Fruit fly (Drosophila melanogaster) whole organism, embryonic: ENCODE results near the gene Art8.

Experiments
- CG10366 ChIP-seq: fragments of 200-800 bp; sonication (Bioruptor generic); IDR thresholded peaks from 2 replicates; pipeline ENCODE4 v1.3.6; 2022; ENCODE audit warnings: missing biosample characterization, missing genetic modification characterization
- CG11085 ChIP-seq: fragments of 200-800 bp; sonication (Bioruptor generic); IDR thresholded peaks from 2 replicates; pipeline ENCODE4 v1.3.6; 2022; ENCODE audit warnings: missing biosample characterization, missing genetic modification characterization
- CG11398 ChIP-seq: fragments of 200-800 bp; sonication (Bioruptor generic); optimal IDR thresholded peaks from 2 replicates; lab custom pipeline; 2016; ENCODE audit warnings: missing biosample characterization, missing genetic modification characterization
- CG14667 ChIP-seq: fragments of 200-800 bp; sonication (Bioruptor generic); IDR thresholded peaks from 2 replicates; pipeline ENCODE4 v1.3.6; 2022; ENCODE audit warnings: missing biosample characterization, missing genetic modification characterization
- CG17385 ChIP-seq: fragments of 200-800 bp; sonication (Bioruptor generic); optimal IDR thresholded peaks from 3 replicates; lab custom pipeline; 2018; ENCODE audit warnings: missing biosample characterization, mild to moderate bottlenecking, missing genetic modification characterization
- CG2202 ChIP-seq: fragments of 200-800 bp; sonication (Bioruptor generic); optimal IDR thresholded peaks from 2 replicates; lab custom pipeline; 2018; ENCODE audit warnings: missing biosample characterization, mild to moderate bottlenecking, missing genetic modification characterization
- CG3163 ChIP-seq: fragments of 200-800 bp; sonication (Bioruptor generic); optimal IDR thresholded peaks from 3 replicates; lab custom pipeline; 2016; ENCODE audit warnings: missing biosample characterization, missing genetic modification characterization
- CG3407 ChIP-seq: fragments of 200-800 bp; sonication (Bioruptor generic); optimal IDR thresholded peaks from 2 replicates; lab custom pipeline; 2018; ENCODE audit warnings: missing biosample characterization, mild to moderate bottlenecking, missing genetic modification characterization
- CG7987 ChIP-seq: fragments of 200-800 bp; sonication (Bioruptor generic); optimal IDR thresholded peaks from 2 replicates; lab custom pipeline; 2018; ENCODE audit warnings: missing biosample characterization, mild to moderate bottlenecking, missing genetic modification characterization, moderate library complexity
- CG8281 ChIP-seq: fragments of 200-800 bp; sonication (Bioruptor generic); optimal IDR thresholded peaks from 2 replicates; lab custom pipeline; 2018; ENCODE audit warnings: missing biosample characterization, mild to moderate bottlenecking, missing genetic modification characterization, moderate library complexity
- CG8290 ChIP-seq, 3 experiments: fragments of 200-800 bp; sonication (Bioruptor generic); optimal IDR thresholded peaks; 2 replicates each; lab custom pipeline; 2016 to 2019; ENCODE audit warnings: missing biosample characterization in 3 of 3, missing genetic modification characterization in 3 of 3, mild to moderate bottlenecking in 2 of 3, moderate library complexity in 1 of 3
- CG8478 ChIP-seq: fragments of >200 bp; optimal IDR thresholded peaks from 2 replicates; lab custom pipeline; 2018
- CG9215 ChIP-seq: fragments of 200-800 bp; sonication (Bioruptor generic); IDR thresholded peaks from 2 replicates; pipeline ENCODE4 v1.3.6; 2022; ENCODE audit warnings: missing biosample characterization, missing genetic modification characterization
- CG9609 ChIP-seq: fragments of 200-800 bp; sonication (Bioruptor generic); optimal IDR thresholded peaks from 3 replicates; lab custom pipeline; 2016; ENCODE audit warnings: missing biosample characterization, missing genetic modification characterization
- CG9876 ChIP-seq: fragments of 200-800 bp; sonication (Bioruptor generic); optimal IDR thresholded peaks from 2 replicates; lab custom pipeline; 2016; ENCODE audit warnings: missing biosample characterization, missing genetic modification characterization
- CHES-1-like ChIP-seq: fragments of 200-800 bp; sonication (Bioruptor generic); optimal IDR thresholded peaks from 2 replicates; lab custom pipeline; 2016; ENCODE audit warnings: missing biosample characterization, missing genetic modification characterization
- CkIIα-i1 ChIP-seq: fragments of 200-800 bp; sonication (Bioruptor generic); IDR thresholded peaks from 2 replicates; pipeline ENCODE4 v1.3.6; 2022; ENCODE audit warnings: missing biosample characterization, missing genetic modification characterization
- CrebB ChIP-seq: fragments of 200-800 bp; sonication (Bioruptor generic); optimal IDR thresholded peaks from 3 replicates; lab custom pipeline; 2018; ENCODE audit warnings: missing biosample characterization, mild to moderate bottlenecking, missing genetic modification characterization
- Dp ChIP-seq: fragments of 200-800 bp; sonication (Bioruptor generic); optimal IDR thresholded peaks from 2 replicates; lab custom pipeline; 2018; ENCODE audit warnings: missing biosample characterization, mild to moderate bottlenecking, missing genetic modification characterization, moderate library complexity
- ERR ChIP-seq: fragments of 200-800 bp; sonication (Bioruptor generic); optimal IDR thresholded peaks from 2 replicates; lab custom pipeline; 2016; ENCODE audit warnings: missing biosample characterization, missing genetic modification characterization
- Ets65A ChIP-seq: fragments of 200-800 bp; sonication (Bioruptor generic); peaks from one replicate; lab custom pipeline; 2016; ENCODE audit warnings: missing biosample characterization, missing genetic modification characterization
- Gsc ChIP-seq: fragments of 200-800 bp; sonication (Bioruptor generic); IDR thresholded peaks from 2 replicates; pipeline ENCODE4 v1.3.6; 2022; ENCODE audit warnings: missing biosample characterization, missing genetic modification characterization
- Lhr ChIP-seq: fragments of 200-800 bp; sonication (Bioruptor generic); optimal IDR thresholded peaks from 3 replicates; lab custom pipeline; 2017; ENCODE audit warnings: mild to moderate bottlenecking, missing biosample characterization, missing genetic modification reagents, missing genetic modification characterization
- NfI ChIP-seq: fragments of 200-800 bp; sonication (Bioruptor generic); optimal IDR thresholded peaks from 3 replicates; lab custom pipeline; 2018; ENCODE audit warnings: missing biosample characterization, mild to moderate bottlenecking, missing genetic modification characterization, moderate library complexity
- Tbp ChIP-seq: fragments of >200 bp; optimal IDR thresholded peaks from 2 replicates; lab custom pipeline; 2018; ENCODE audit warnings: missing biosample characterization, missing genetic modification characterization
- ac ChIP-seq: fragments of 200-800 bp; sonication (Bioruptor generic); optimal IDR thresholded peaks from 3 replicates; lab custom pipeline; 2017; ENCODE audit warnings: missing biosample characterization, mild to moderate bottlenecking, missing genetic modification characterization
- br ChIP-seq: fragments of >200 bp; optimal IDR thresholded peaks from 2 replicates; lab custom pipeline; 2017
- chinmo ChIP-seq: fragments of 200-800 bp; sonication (Bioruptor generic); IDR thresholded peaks from 4 replicates; pipeline ENCODE4 v1.3.6; 2022; ENCODE audit warnings: missing biosample characterization, missing genetic modification characterization; ENCODE audit not compliant: partially characterized antibody
- crol ChIP-seq: fragments of 200-800 bp; sonication (Bioruptor generic); IDR thresholded peaks from 2 replicates; pipeline ENCODE4 v1.3.6; 2022; ENCODE audit warnings: missing biosample characterization, missing genetic modification characterization
- crp ChIP-seq, 2 experiments: fragments of 200-800 bp; sonication (Bioruptor generic); optimal IDR thresholded peaks; 2 replicates in 1 of 2; 3 replicates in 1 of 2; lab custom pipeline; 2017; ENCODE audit warnings: missing biosample characterization in 2 of 2, missing genetic modification characterization in 2 of 2, mild to moderate bottlenecking in 1 of 2, moderate library complexity in 1 of 2
- dm ChIP-seq: fragments of 200-800 bp; sonication (Bioruptor generic); optimal IDR thresholded peaks from 3 replicates; lab custom pipeline; 2016; ENCODE audit warnings: missing biosample characterization, missing genetic modification characterization
- kni ChIP-seq: fragments of 200-800 bp; sonication (Bioruptor generic); optimal IDR thresholded peaks from 3 replicates; lab custom pipeline; 2017; ENCODE audit warnings: mild to moderate bottlenecking, missing biosample characterization, missing genetic modification reagents, missing genetic modification characterization
- odd ChIP-seq: fragments of 200-800 bp; sonication (Bioruptor generic); optimal IDR thresholded peaks from 2 replicates; lab custom pipeline; 2017; ENCODE audit warnings: missing biosample characterization, mild to moderate bottlenecking, missing genetic modification characterization
- peb ChIP-seq: fragments of 200-800 bp; sonication (Bioruptor generic); IDR thresholded peaks from 2 replicates; pipeline ENCODE4 v1.3.6; 2022; ENCODE audit warnings: missing biosample characterization, missing genetic modification characterization
- salm ChIP-seq: fragments of 200-800 bp; sonication (Bioruptor generic); optimal IDR thresholded peaks from 2 replicates; lab custom pipeline; 2018; ENCODE audit warnings: missing biosample characterization, mild to moderate bottlenecking, missing genetic modification characterization
- so ChIP-seq: fragments of 200-800 bp; sonication (Bioruptor generic); IDR thresholded peaks from 3 replicates; pipeline ENCODE4 v1.3.6; 2022; ENCODE audit warnings: missing biosample characterization, missing genetic modification characterization
- unc-4 ChIP-seq: fragments of 200-800 bp; sonication (Bioruptor generic); IDR thresholded peaks from 2 replicates; pipeline ENCODE4 v1.3.6; 2022; ENCODE audit warnings: missing biosample characterization, missing genetic modification characterization; ENCODE audit not compliant: partially characterized antibody
- unpg ChIP-seq: fragments of 200-800 bp; sonication (Bioruptor generic); optimal IDR thresholded peaks from 3 replicates; lab custom pipeline; 2018; ENCODE audit warnings: missing biosample characterization, mild to moderate bottlenecking, missing genetic modification characterization, moderate library complexity
- vvl ChIP-seq: fragments of 200-800 bp; sonication (Bioruptor generic); IDR thresholded peaks from 2 replicates; pipeline ENCODE4 v1.3.6; 2022; ENCODE audit warnings: missing biosample characterization, missing genetic modification characterization
- z ChIP-seq: fragments of 200-800 bp; sonication (Bioruptor generic); IDR thresholded peaks from 3 replicates; pipeline ENCODE4 v1.3.6; 2022; ENCODE audit warnings: missing biosample characterization, missing genetic modification characterization
- zfh1 ChIP-seq: fragments of 200-800 bp; sonication (Bioruptor generic); IDR thresholded peaks from 3 replicates; pipeline ENCODE4 v1.3.6; 2022; ENCODE audit warnings: missing biosample characterization, missing genetic modification characterization

The Art8 gene

DNA sequence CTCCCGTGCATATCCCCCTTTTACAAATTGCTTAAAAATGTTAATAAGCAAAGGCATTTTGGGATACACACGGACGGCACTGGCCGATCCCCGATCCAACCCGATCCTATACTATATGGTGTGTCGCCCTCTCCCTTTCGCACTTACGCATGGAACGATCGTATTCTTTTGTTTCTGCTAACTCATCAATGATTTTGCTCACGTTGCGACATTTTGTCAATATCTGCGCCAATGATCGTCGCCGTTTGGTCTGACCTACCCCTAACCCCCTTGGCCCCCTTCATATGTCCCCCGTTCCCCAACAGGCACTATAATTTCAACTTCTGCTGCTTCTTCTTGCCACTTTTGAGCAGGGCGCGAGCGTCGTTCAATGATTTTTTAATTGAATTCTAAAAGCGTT is 38.8 kb upstream of the Art8 start:
- no peak for TF ChIP-seq CG8478
- TF ChIP-seq br (lab: Kevin White, UChicago) = no peak
- TF ChIP-seq CHES-1-like (GFP tag; lab: Kevin White, UChicago) = no peak
- TF ChIP-seq CG11398 = no peak
- TF ChIP-seq CG2202 (tag; lab: Kevin White, UChicago) = no peak
- no peak for TF ChIP-seq Tbp
- no peak for TF ChIP-seq z (GFP tag; lab: Robert Waterston, UW)
- TF ChIP-seq Dp (GFP tag; lab: Kevin White, UChicago) = no peak
- no peak for TF ChIP-seq dm (GFP tag; lab: Kevin White, UChicago)
- TF ChIP-seq CG17385 (GFP tag; lab: Kevin White, UChicago) = peak; percentile 15
- TF ChIP-seq CG9876 (GFP tag; lab: Kevin White, UChicago) = no peak
- TF ChIP-seq chinmo (GFP tag; lab: Robert Waterston, UW) = 0 out of 4 replicates have a peak, but pooled peaks have one; percentile 11
- TF ChIP-seq ac (GFP tag; lab: Kevin White, UChicago) = no peak
- TF ChIP-seq CG8290 (GFP tag; optimal IDR thresholded peaks at IDR 0.05; lab: Kevin White, UChicago) = no peak
- no peak for TF ChIP-seq CG8290 (tag; optimal IDR thresholded peaks at IDR 0.05; lab: Kevin White, UChicago)
- peak; percentile 59 for TF ChIP-seq crol (GFP tag; lab: Robert Waterston, UW)
- no peak for TF ChIP-seq Ets65A (GFP tag; lab: Kevin White, UChicago)
- no peak for TF ChIP-seq crp (GFP tag; optimal IDR thresholded peaks at IDR 0.05; lab: Kevin White, UChicago)
- TF ChIP-seq CrebB (tag; lab: Kevin White, UChicago) = no peak
- no peak for TF ChIP-seq NfI (GFP tag; lab: Kevin White, UChicago)
- peak; percentile 52 for TF ChIP-seq CG8281 (tag; lab: Kevin White, UChicago)
- TF ChIP-seq unpg = no peak
- TF ChIP-seq Lhr (GFP tag; lab: Kevin White, UChicago) = no peak
- TF ChIP-seq vvl (GFP tag; lab: Robert Waterston, UW) = peak; percentile 59
- TF ChIP-seq kni (GFP tag; lab: Kevin White, UChicago) = peak; percentile 29
- TF ChIP-seq CkIIα-i1 (GFP tag; lab: Robert Waterston, UW) = no peak
- no peak for TF ChIP-seq ERR (GFP tag; lab: Kevin White, UChicago)
- no peak for TF ChIP-seq peb (GFP tag; lab: Robert Waterston, UW)
- no peak for TF ChIP-seq odd
- TF ChIP-seq CG9609 (GFP tag; lab: Kevin White, UChicago) = no peak
- no peak for TF ChIP-seq CG10366
- no peak for TF ChIP-seq Gsc (GFP tag; lab: Robert Waterston, UW)
- TF ChIP-seq CG14667 (GFP tag; lab: Robert Waterston, UW) = no peak

- TF ChIP-seq CG3407 = no peak
- no peak for TF ChIP-seq salm (tag; lab: Kevin White, UChicago)
- TF ChIP-seq unc-4 (GFP tag; lab: Robert Waterston, UW) = no peak
- TF ChIP-seq zfh1 (GFP tag; lab: Robert Waterston, UW) = no peak
- no peak for TF ChIP-seq br (lab: Kevin White, UChicago)
- TF ChIP-seq CG11085 (GFP tag; lab: Robert Waterston, UW) = no peak
- TF ChIP-seq so (GFP tag; lab: Robert Waterston, UW) = no peak
- no peak for TF ChIP-seq CG9215
- no peak for TF ChIP-seq CG7987 (GFP tag; lab: Kevin White, UChicago)
- no peak for TF ChIP-seq CG2202 (tag; lab: Kevin White, UChicago)
- no peak for TF ChIP-seq CG3163 (GFP tag; lab: Kevin White, UChicago)
Observed at dm6 chr2L:11048307-11048706, 37.4 kb upstream of the Art8 start.
